Worm (Caenorhabditis elegans) whole organism, young adult: ENCODE data around the gene sel-1.

Source experiments
- B0035.1 ChIP-seq: sonication (generic microtip); optimal IDR thresholded peaks from 2 replicates; lab custom pipeline; 2016; ENCODE audit warnings: missing genetic modification characterization, mild to moderate bottlenecking, missing compliant biosample characterization, missing genotype, missing genetic modification reagents
- C17E4.6 ChIP-seq: fragments of 200-800 bp; sonication (Bioruptor generic); IDR thresholded peaks from 2 replicates; pipeline ENCODE4 v1.3.6; 2022; ENCODE audit warnings: missing genetic modification reagents, missing genetic modification characterization, missing compliant biosample characterization
- F22D6.2 ChIP-seq: sonication (generic microtip); optimal IDR thresholded peaks from 2 replicates; lab custom pipeline; 2016; ENCODE audit warnings: mild to moderate bottlenecking, missing genetic modification characterization, missing compliant biosample characterization
- F57C9.4 ChIP-seq: sonication (generic microtip); optimal IDR thresholded peaks from 2 replicates; lab custom pipeline; 2017; ENCODE audit warnings: mild to moderate bottlenecking, missing genetic modification characterization, missing compliant biosample characterization
- K12H6.12 ChIP-seq: fragments of 200-800 bp; sonication (Bioruptor generic); optimal IDR thresholded peaks from 2 replicates; lab custom pipeline; 2018; ENCODE audit warnings: mild to moderate bottlenecking, missing genetic modification characterization, missing compliant biosample characterization
- Y67H2A.10 ChIP-seq: fragments of 200-800 bp; sonication (Bioruptor generic); conservative IDR thresholded peaks from 2 replicates; pipeline ENCODE4 v1.3.6; 2022; ENCODE audit warnings: missing genetic modification reagents, missing genetic modification characterization, missing compliant biosample characterization
- Y95B8A.8 ChIP-seq: fragments of 200-800 bp; sonication (Bioruptor generic); IDR thresholded peaks from 2 replicates; pipeline ENCODE4 v1.3.6; 2022; ENCODE audit warnings: missing genetic modification reagents, missing genetic modification characterization, missing compliant biosample characterization
- ZK185.1 ChIP-seq: sonication (generic microtip); optimal IDR thresholded peaks from 2 replicates; lab custom pipeline; 2016; ENCODE audit warnings: mild to moderate bottlenecking, missing genetic modification characterization, missing compliant biosample characterization; ENCODE audit not compliant: poor library complexity, severe bottlenecking
- akir-1 ChIP-seq: fragments of 200-800 bp; sonication (Bioruptor generic); optimal IDR thresholded peaks from 2 replicates; lab custom pipeline; 2018; ENCODE audit warnings: mild to moderate bottlenecking, missing genetic modification characterization, moderate library complexity, missing compliant biosample characterization
- aptf-3 ChIP-seq: fragments of 200-800 bp; sonication (Bioruptor generic); IDR thresholded peaks from 2 replicates; pipeline ENCODE4 v1.3.6; 2022; ENCODE audit warnings: missing genetic modification characterization, missing compliant biosample characterization
- atf-7 ChIP-seq: sonication (generic microtip); optimal IDR thresholded peaks from 2 replicates; lab custom pipeline; 2017; ENCODE audit warnings: mild to moderate bottlenecking, missing genetic modification characterization, missing compliant biosample characterization
- athp-1 ChIP-seq: sonication (generic microtip); optimal IDR thresholded peaks from 2 replicates; lab custom pipeline; 2017; ENCODE audit warnings: mild to moderate bottlenecking, missing genetic modification characterization, missing compliant biosample characterization
- bed-2 ChIP-seq: fragments of 200-800 bp; sonication (Bioruptor generic); IDR thresholded peaks from 2 replicates; pipeline ENCODE4 v1.3.6; 2022; ENCODE audit warnings: missing genetic modification reagents, missing genetic modification characterization, missing compliant biosample characterization
- cebp-1 ChIP-seq, 2 experiments: fragments of 200-800 bp in 1 of 2; sonication (Bioruptor generic) in 1 of 2; sonication (generic microtip) in 1 of 2; IDR thresholded peaks in 1 of 2; optimal IDR thresholded peaks in 1 of 2; 2 replicates each; pipeline versions ENCODE4 v1.3.6 to Lab custom; 2017 to 2022; ENCODE audit warnings: missing compliant biosample characterization in 2 of 2, missing genetic modification characterization in 2 of 2, mild to moderate bottlenecking in 1 of 2, missing genetic modification reagents in 1 of 2, moderate library complexity in 1 of 2
- cebp-2 ChIP-seq: fragments of 200-800 bp; sonication (Bioruptor generic); IDR thresholded peaks from 2 replicates; pipeline ENCODE4 v1.3.6; 2022; ENCODE audit warnings: missing genetic modification characterization, missing compliant biosample characterization
- ceh-58 ChIP-seq: fragments of 200-800 bp; sonication (Bioruptor generic); IDR thresholded peaks from 2 replicates; pipeline ENCODE4 v1.3.6; 2022; ENCODE audit warnings: missing genetic modification characterization, missing compliant biosample characterization
- die-1 ChIP-seq: sonication (generic microtip); optimal IDR thresholded peaks from 2 replicates; lab custom pipeline; 2016; ENCODE audit warnings: missing genotype, mild to moderate bottlenecking, missing genetic modification characterization, missing compliant biosample characterization
- efl-1 ChIP-seq: fragments of 150-350 bp; optimal IDR thresholded peaks from 2 replicates; lab custom pipeline; 2014; ENCODE audit warnings: missing biosample characterization, missing genetic modification reagents, missing genetic modification characterization
- egl-44 ChIP-seq: fragments of 200-800 bp; sonication (Bioruptor generic); IDR thresholded peaks from 2 replicates; pipeline ENCODE4 v1.3.6; 2022; ENCODE audit warnings: missing genetic modification reagents, missing genetic modification characterization, missing compliant biosample characterization
- fkh-3 ChIP-seq: sonication (generic microtip); optimal IDR thresholded peaks from 2 replicates; lab custom pipeline; 2016; ENCODE audit warnings: mild to moderate bottlenecking, missing genetic modification characterization, missing compliant biosample characterization
- him-1 ChIP-seq: sonication (generic microtip); optimal IDR thresholded peaks from 2 replicates; lab custom pipeline; 2016; ENCODE audit warnings: missing genotype, missing genetic modification reagents, missing genetic modification characterization, missing compliant biosample characterization
- let-607 ChIP-seq, 2 experiments: fragments of 200-800 bp in 1 of 2; sonication (Bioruptor generic) in 1 of 2; sonication (generic microtip) in 1 of 2; optimal IDR thresholded peaks; 2 replicates each; lab custom pipeline; 2016 to 2018; ENCODE audit warnings: mild to moderate bottlenecking in 2 of 2, missing compliant biosample characterization in 2 of 2, missing genetic modification characterization in 2 of 2, moderate library complexity in 2 of 2, missing genotype in 1 of 2
- lsy-27 ChIP-seq: sonication (generic microtip); optimal IDR thresholded peaks from 2 replicates; lab custom pipeline; 2017; ENCODE audit warnings: missing genetic modification characterization, mild to moderate bottlenecking, missing compliant biosample characterization, antibody characterized with exemption, missing genotype, borderline replicate concordance; ENCODE audit not compliant: insufficient read depth
- madf-6 ChIP-seq: fragments of 200-800 bp; sonication (Bioruptor generic); IDR thresholded peaks from 2 replicates; pipeline ENCODE4 v1.3.6; 2022; ENCODE audit warnings: missing genetic modification reagents, missing genetic modification characterization, missing compliant biosample characterization
- madf-8 ChIP-seq: fragments of 200-800 bp; sonication (Bioruptor generic); conservative IDR thresholded peaks from 2 replicates; pipeline ENCODE4 v1.3.6; 2022; ENCODE audit warnings: missing genetic modification reagents, missing genetic modification characterization, missing compliant biosample characterization
- nhr-179 ChIP-seq: sonication (generic microtip); optimal IDR thresholded peaks from 2 replicates; lab custom pipeline; 2016; ENCODE audit warnings: mild to moderate bottlenecking, missing genetic modification characterization, missing compliant biosample characterization
- nhr-80 ChIP-seq: sonication (generic microtip); optimal IDR thresholded peaks from 2 replicates; lab custom pipeline; 2016; ENCODE audit warnings: missing genetic modification characterization, missing compliant biosample characterization
- rcor-1 ChIP-seq: fragments of 200-800 bp; sonication (Bioruptor generic); IDR thresholded peaks from 2 replicates; pipeline ENCODE4 v1.3.6; 2022; ENCODE audit warnings: missing genetic modification reagents, missing genetic modification characterization, missing compliant biosample characterization
- repo-1 ChIP-seq: sonication (generic microtip); optimal IDR thresholded peaks from 2 replicates; lab custom pipeline; 2017; ENCODE audit warnings: mild to moderate bottlenecking, missing genetic modification characterization, missing compliant biosample characterization
- tbx-9 ChIP-seq: sonication (generic microtip); optimal IDR thresholded peaks from 2 replicates; lab custom pipeline; 2016; ENCODE audit warnings: borderline replicate concordance, missing genetic modification characterization, inconsistent platforms, missing compliant biosample characterization
- tlf-1 ChIP-seq: fragments of 200-800 bp; sonication (Bioruptor generic); optimal IDR thresholded peaks from 2 replicates; lab custom pipeline; 2018; ENCODE audit warnings: mild to moderate bottlenecking, missing genetic modification characterization, missing compliant biosample characterization
- unc-130 ChIP-seq: sonication (generic microtip); optimal IDR thresholded peaks from 2 replicates; lab custom pipeline; 2016; ENCODE audit warnings: missing genetic modification reagents, missing genetic modification characterization, missing compliant biosample characterization
- xnd-1 ChIP-seq: sonication (generic microtip); optimal IDR thresholded peaks from 2 replicates; lab custom pipeline; 2016; ENCODE audit warnings: missing genotype, missing genetic modification reagents, missing genetic modification characterization, missing compliant biosample characterization
- ztf-22 ChIP-seq: fragments of 200-800 bp; sonication (Bioruptor generic); optimal IDR thresholded peaks from 2 replicates; lab custom pipeline; 2018; ENCODE audit warnings: mild to moderate bottlenecking, missing genetic modification characterization, moderate library complexity, missing compliant biosample characterization
- ztf-6 ChIP-seq: fragments of 200-800 bp; sonication (Bioruptor generic); IDR thresholded peaks from 2 replicates; pipeline ENCODE4 v1.3.6; 2022; ENCODE audit warnings: missing genetic modification reagents, missing genetic modification characterization, missing compliant biosample characterization

The sel-1 gene

DNA sequence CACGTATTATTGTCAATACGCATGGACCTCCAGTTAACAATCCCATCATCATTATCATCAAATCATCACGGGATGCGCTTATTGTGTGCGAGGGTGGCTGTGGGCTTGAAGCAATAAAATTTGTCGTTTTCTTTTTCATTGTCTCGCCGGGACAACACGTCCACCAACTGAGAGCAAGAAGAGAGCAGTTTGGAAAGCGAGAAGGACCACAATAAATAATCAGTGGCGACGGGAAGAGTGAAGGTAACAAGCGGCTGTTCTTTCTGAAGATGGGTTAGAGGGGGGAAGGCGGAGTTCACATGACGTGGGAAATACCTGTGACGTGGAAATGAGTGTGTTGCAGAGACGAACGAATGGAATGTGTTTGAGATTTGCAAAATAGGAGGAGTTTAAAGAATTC lies 41.8 kb upstream of the sel-1 start:
- peak; percentile 19 for TF ChIP-seq ztf-22
- no peak for TF ChIP-seq ceh-58 (GFP tag; lab: Robert Waterston, UW)
- peak; percentile 30 for TF ChIP-seq K12H6.12
- TF ChIP-seq, all 124 proteins: peak for 2

DNA sequence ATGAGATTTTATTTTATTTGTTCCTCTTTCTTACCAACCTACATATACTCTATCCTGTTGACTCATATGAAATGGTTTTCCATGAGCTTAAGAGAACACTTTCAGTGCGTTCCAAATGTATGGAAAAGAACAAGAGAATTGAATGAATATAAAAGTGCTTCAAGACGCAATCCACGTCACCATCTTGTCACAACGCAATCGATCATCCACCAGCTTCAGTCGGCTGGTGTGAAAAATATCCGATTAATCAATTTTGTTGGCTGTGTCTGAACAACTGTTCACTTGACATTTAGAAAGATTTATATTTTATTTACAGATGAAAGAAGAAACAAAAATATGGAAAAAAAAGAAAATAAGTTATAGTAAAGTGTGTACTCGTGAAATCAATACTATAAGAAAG lies 37.2 kb upstream of the sel-1 start:
- no peak for TF ChIP-seq bed-2 (GFP tag; lab: Robert Waterston, UW)
- TF ChIP-seq efl-1 (GFP tag; lab: Kevin White, UChicago): no peak
- no peak for TF ChIP-seq madf-6 (GFP tag; lab: Robert Waterston, UW)
- TF ChIP-seq die-1: no peak
- no peak for TF ChIP-seq akir-1 (GFP tag; lab: Kevin White, UChicago)
- no peak for TF ChIP-seq tbx-9 (tag; lab: Kevin White, UChicago)

DNA sequence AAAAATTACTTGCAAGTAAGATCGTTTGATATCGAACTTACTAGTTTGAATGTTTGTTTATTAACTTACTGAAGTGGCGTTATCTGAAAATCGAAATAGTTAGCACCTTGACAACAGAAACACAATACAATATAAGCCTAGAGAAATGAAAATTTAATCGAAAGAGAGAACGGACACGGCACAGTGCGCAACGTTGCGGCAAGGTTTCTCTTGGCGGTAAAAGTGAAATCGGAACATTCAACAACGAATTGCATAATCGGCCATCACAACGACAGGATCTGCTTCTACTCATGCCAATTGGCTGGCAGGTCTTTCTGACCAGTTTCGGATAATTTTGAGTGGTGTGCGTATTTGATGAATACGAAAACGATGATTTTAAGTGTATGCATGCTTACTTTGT lies 35.0 kb upstream of the sel-1 start, which contains the start of gene dyf-4:
dyf-4 (minus strand) TSS at position 213 of the 400 bp plus-strand sequence.
- TF ChIP-seq nhr-80 (tag; lab: Kevin White, UChicago) (no peak), madf-8 (GFP tag; lab: Robert Waterston, UW) (no peak), B0035.1 (tag; lab: Kevin White, UChicago) (no peak), let-607 (tag; optimal IDR thresholded peaks at IDR 0.05; lab: Kevin White, UChicago) (no peak), ztf-22 (no peak), aptf-3 (GFP tag; lab: Robert Waterston, UW) (no peak), xnd-1 (tag; lab: Kevin White, UChicago) (no peak), egl-44 (GFP tag; lab: Robert Waterston, UW) (no peak), tlf-1 (no peak), atf-7 (tag; lab: Kevin White, UChicago) (no peak)

DNA sequence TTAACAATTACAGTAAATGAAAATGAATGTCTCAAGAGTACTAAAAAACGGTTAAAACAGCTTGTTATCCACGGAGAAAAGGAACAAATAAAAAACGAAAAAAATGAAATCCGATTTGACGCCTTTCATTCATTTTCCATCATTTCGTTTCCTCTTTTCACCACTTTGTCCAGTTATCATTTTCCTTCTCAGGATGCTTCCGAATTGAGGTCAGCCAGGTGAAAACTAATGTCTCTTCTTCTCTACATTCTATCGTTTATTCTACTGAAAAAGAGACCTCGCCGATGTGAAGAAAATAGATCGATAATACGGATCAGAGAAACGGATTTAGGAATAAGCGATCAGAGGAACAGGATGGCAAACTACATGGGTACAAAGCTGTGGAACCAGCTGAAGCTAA lies 34.4 kb upstream of the sel-1 start:
- no peak for TF ChIP-seq Y67H2A.10
- TF ChIP-seq cebp-1 (GFP tag; IDR thresholded peaks at IDR 0.05; lab: Robert Waterston, UW): no peak
- no peak for TF ChIP-seq cebp-1 (tag; optimal IDR thresholded peaks at IDR 0.05; lab: Kevin White, UChicago)
- no peak for TF ChIP-seq unc-130
- TF ChIP-seq ztf-6: no peak
- TF ChIP-seq atf-7 (tag; lab: Kevin White, UChicago): no peak
- no peak for TF ChIP-seq lsy-27 (tag; lab: Kevin White, UChicago)
- no peak for TF ChIP-seq F22D6.2
- TF ChIP-seq C17E4.6 (GFP tag; lab: Robert Waterston, UW): no peak
- no peak for TF ChIP-seq rcor-1 (GFP tag; lab: Robert Waterston, UW)
- TF ChIP-seq athp-1 (tag; lab: Kevin White, UChicago): no peak
- no peak for TF ChIP-seq Y95B8A.8 (GFP tag; lab: Robert Waterston, UW)
- TF ChIP-seq fkh-3: no peak
- no peak for TF ChIP-seq nhr-179 (tag; lab: Kevin White, UChicago)
- no peak for TF ChIP-seq repo-1 (tag; lab: Kevin White, UChicago)
- TF ChIP-seq F57C9.4 (tag; lab: Kevin White, UChicago): no peak
- TF ChIP-seq ZK185.1 (tag; lab: Kevin White, UChicago): no peak
- no peak for TF ChIP-seq cebp-2 (GFP tag; lab: Robert Waterston, UW)
- no peak for TF ChIP-seq him-1 (tag; lab: Kevin White, UChicago)
- TF ChIP-seq, all 124 proteins: peak for 0
